Fruit fly (Drosophila melanogaster) whole organism, adult: ENCODE results near the gene CG32832.

Experiments used
- CG11617 ChIP-seq: fragments of 200-800 bp; sonication (Bioruptor generic); optimal IDR thresholded peaks from 2 replicates; lab custom pipeline; 2017; ENCODE audit warnings: mild to moderate bottlenecking, missing biosample characterization, missing genetic modification reagents, missing genetic modification characterization
- CG12768 ChIP-seq: fragments of 200-800 bp; sonication (Bioruptor generic); optimal IDR thresholded peaks from 2 replicates; lab custom pipeline; 2017; ENCODE audit warnings: missing biosample characterization, missing genetic modification characterization, mild to moderate bottlenecking, moderate library complexity, missing genetic modification reagents
- CG33017 ChIP-seq: fragments of 200-800 bp; sonication (Bioruptor generic); optimal IDR thresholded peaks from 2 replicates; lab custom pipeline; 2018; ENCODE audit warnings: missing biosample characterization, mild to moderate bottlenecking, missing genetic modification characterization, moderate library complexity
- CG5204 ChIP-seq: fragments of 200-800 bp; sonication (Bioruptor generic); optimal IDR thresholded peaks from 2 replicates; lab custom pipeline; 2016; ENCODE audit warnings: missing biosample characterization, missing genetic modification characterization
- CG7101 ChIP-seq: fragments of 200-800 bp; sonication (Bioruptor generic); optimal IDR thresholded peaks from 2 replicates; lab custom pipeline; 2018; ENCODE audit warnings: missing biosample characterization, mild to moderate bottlenecking, missing genetic modification characterization, moderate library complexity
- Clk ChIP-seq: fragments of 200-800 bp; sonication (Bioruptor generic); optimal IDR thresholded peaks from 2 replicates; lab custom pipeline; 2017; ENCODE audit warnings: missing biosample characterization, missing genetic modification characterization
- Hr96 ChIP-seq: fragments of 200-800 bp; sonication (Bioruptor generic); optimal IDR thresholded peaks from 2 replicates; lab custom pipeline; 2016; ENCODE audit warnings: missing biosample characterization, missing genetic modification characterization
- cic ChIP-seq: fragments of 200-800 bp; sonication (Bioruptor generic); optimal IDR thresholded peaks from 2 replicates; lab custom pipeline; 2017; ENCODE audit warnings: missing biosample characterization, mild to moderate bottlenecking, missing genetic modification characterization, moderate library complexity
- kay ChIP-seq: fragments of 200-800 bp; sonication (Bioruptor generic); peaks from one replicate; lab custom pipeline; 2016; ENCODE audit warnings: missing biosample characterization, missing genetic modification characterization, borderline replicate concordance
- pad ChIP-seq: fragments of 200-800 bp; sonication (Bioruptor generic); optimal IDR thresholded peaks from 3 replicates; lab custom pipeline; 2017; ENCODE audit warnings: missing biosample characterization, missing genetic modification characterization, mild to moderate bottlenecking, moderate library complexity, missing genetic modification reagents
- tj ChIP-seq: fragments of 200-800 bp; sonication (Bioruptor generic); optimal IDR thresholded peaks from 3 replicates; lab custom pipeline; 2017; ENCODE audit warnings: missing biosample characterization, mild to moderate bottlenecking, missing genetic modification characterization, moderate library complexity
- toe ChIP-seq: fragments of 200-800 bp; sonication (Bioruptor generic); optimal IDR thresholded peaks from 2 replicates; lab custom pipeline; 2016; ENCODE audit warnings: missing biosample characterization, missing genetic modification characterization

DNA sequence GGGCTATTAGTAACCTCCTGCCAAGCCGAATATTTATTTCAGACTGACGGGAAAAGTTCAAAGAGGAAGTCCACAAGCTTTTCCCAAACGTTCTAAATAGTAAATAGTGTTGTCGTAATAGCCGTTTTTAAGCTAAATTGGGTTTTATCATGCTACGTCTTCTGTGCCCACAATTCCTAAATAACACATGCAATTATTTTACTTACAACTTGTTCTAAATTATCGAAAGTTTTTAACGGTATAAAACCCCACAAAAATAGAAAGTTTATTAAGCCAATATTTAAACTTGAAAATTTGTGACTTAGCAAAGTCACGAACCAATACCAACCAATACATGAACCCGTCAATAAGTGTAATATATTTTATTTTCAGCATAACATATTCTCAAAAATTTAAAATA lies 30.4 kb downstream of the CG32832 start, which contains the start of gene CG13284:
- no peak for TF ChIP-seq Hr96 (GFP tag; lab: Kevin White, UChicago)
- no peak for TF ChIP-seq CG33017
- TF ChIP-seq CG5204 = no peak
- TF ChIP-seq pad (GFP tag; lab: Kevin White, UChicago) = no peak
- peak; percentile 15 for TF ChIP-seq CG12768 (GFP tag; lab: Kevin White, UChicago)
- no peak for TF ChIP-seq Clk (GFP tag; lab: Kevin White, UChicago)
- TF ChIP-seq kay = no peak
- no peak for TF ChIP-seq cic (GFP tag; lab: Kevin White, UChicago)
- TF ChIP-seq tj (GFP tag; lab: Kevin White, UChicago) = no peak
- TF ChIP-seq toe (GFP tag; lab: Kevin White, UChicago) = no peak
- TF ChIP-seq CG7101 (tag; lab: Kevin White, UChicago) = no peak
- no peak for TF ChIP-seq CG11617
